Worm (Caenorhabditis elegans) whole organism, L2 larva: ENCODE results near the gene sra-8.

Source experiments
- C34F6.9 ChIP-seq: fragments of 150-350 bp; optimal IDR thresholded peaks from 2 replicates; lab custom pipeline; 2014; ENCODE audit warnings: missing biosample characterization, missing genetic modification characterization
- F13H6.1 ChIP-seq: sonication (generic microtip); optimal IDR thresholded peaks from 2 replicates; lab custom pipeline; 2016; ENCODE audit warnings: missing genetic modification characterization, missing compliant biosample characterization
- R02D3.7 ChIP-seq: fragments of 150-350 bp; optimal IDR thresholded peaks from 2 replicates; lab custom pipeline; 2014; ENCODE audit warnings: missing biosample characterization, missing genetic modification characterization
- Y55F3AM.14 ChIP-seq: fragments of 200-800 bp; sonication (Bioruptor generic); optimal IDR thresholded peaks from 2 replicates; lab custom pipeline; 2018; ENCODE audit warnings: mild to moderate bottlenecking, missing genetic modification characterization, missing compliant biosample characterization
- ZK546.5 ChIP-seq: sonication (generic microtip); optimal IDR thresholded peaks from 2 replicates; lab custom pipeline; 2017; ENCODE audit warnings: missing biosample characterization, missing genetic modification characterization
- alr-1 ChIP-seq: fragments of 150-350 bp; optimal IDR thresholded peaks from 2 replicates; lab custom pipeline; 2014; ENCODE audit warnings: missing biosample characterization, missing genetic modification characterization
- aly-2 ChIP-seq: fragments of 150-350 bp; optimal IDR thresholded peaks from 2 replicates; lab custom pipeline; 2014; ENCODE audit warnings: missing biosample characterization, missing genetic modification characterization
- ama-1 ChIP-seq: fragments of 150-350 bp; optimal IDR thresholded peaks from 2 replicates; lab custom pipeline; 2018; ENCODE audit warnings: inconsistent platforms
- blmp-1 ChIP-seq: sonication (generic microtip); optimal IDR thresholded peaks from 2 replicates; lab custom pipeline; 2017; ENCODE audit warnings: missing genetic modification characterization, mild to moderate bottlenecking, missing compliant biosample characterization, antibody characterized with exemption, moderate library complexity; ENCODE audit not compliant: insufficient read depth
- ceh-16 ChIP-seq: fragments of 150-350 bp; optimal IDR thresholded peaks from 2 replicates; lab custom pipeline; 2014; ENCODE audit warnings: missing biosample characterization, missing genetic modification characterization
- ceh-82 ChIP-seq: fragments of 150-350 bp; optimal IDR thresholded peaks from 2 replicates; lab custom pipeline; 2014; ENCODE audit warnings: missing biosample characterization, missing genetic modification characterization
- crh-2 ChIP-seq: sonication (generic microtip); optimal IDR thresholded peaks from 2 replicates; lab custom pipeline; 2017; ENCODE audit warnings: missing biosample characterization, missing genetic modification characterization
- dmd-4 ChIP-seq: sonication (generic microtip); optimal IDR thresholded peaks from 2 replicates; lab custom pipeline; 2017; ENCODE audit warnings: missing biosample characterization, missing genetic modification characterization
- egl-27 ChIP-seq: sonication (generic microtip); optimal IDR thresholded peaks from 3 replicates; lab custom pipeline; 2017; ENCODE audit warnings: missing biosample characterization, missing genetic modification reagents, missing genetic modification characterization
- elt-1 ChIP-seq: fragments of 150-350 bp; optimal IDR thresholded peaks from 2 replicates; lab custom pipeline; 2014; ENCODE audit warnings: missing biosample characterization, missing genetic modification characterization
- elt-3 ChIP-seq: sonication (generic microtip); optimal IDR thresholded peaks from 2 replicates; lab custom pipeline; 2017; ENCODE audit warnings: missing biosample characterization, missing genetic modification characterization
- fos-1 ChIP-seq: fragments of 150-350 bp; optimal IDR thresholded peaks from 2 replicates; lab custom pipeline; 2014; ENCODE audit warnings: missing biosample characterization, missing genetic modification characterization
- gmeb-1 ChIP-seq: fragments of 150-350 bp; optimal IDR thresholded peaks from 2 replicates; lab custom pipeline; 2014; ENCODE audit warnings: missing biosample characterization, missing genetic modification characterization
- lin-11 ChIP-seq: fragments of 150-350 bp; sonication (generic microtip); optimal IDR thresholded peaks from 2 replicates; lab custom pipeline; 2014; ENCODE audit warnings: missing biosample characterization, missing genetic modification characterization, inconsistent platforms, mixed read lengths
- lin-13 ChIP-seq: fragments of 150-350 bp; optimal IDR thresholded peaks from 2 replicates; lab custom pipeline; 2014; ENCODE audit warnings: missing biosample characterization, missing genetic modification reagents, missing genetic modification characterization
- lin-39 ChIP-seq: fragments of 150-350 bp; optimal IDR thresholded peaks from 2 replicates; lab custom pipeline; 2014; ENCODE audit warnings: missing biosample characterization, missing genetic modification reagents, missing genetic modification characterization
- lsy-2 ChIP-seq, 2 experiments: fragments of 150-350 bp in 1 of 2; sonication (generic microtip) in 1 of 2; optimal IDR thresholded peaks; 2 replicates each; lab custom pipeline; 2014 to 2017; ENCODE audit warnings: missing biosample characterization in 2 of 2, missing genetic modification characterization in 2 of 2
- mab-5 ChIP-seq: fragments of 150-350 bp; optimal IDR thresholded peaks from 2 replicates; lab custom pipeline; 2014; ENCODE audit warnings: missing biosample characterization, missing genetic modification characterization
- mbf-1 ChIP-seq: sonication (generic microtip); optimal IDR thresholded peaks from 2 replicates; lab custom pipeline; 2017; ENCODE audit warnings: missing biosample characterization, missing genetic modification characterization
- mdl-1 ChIP-seq, 2 experiments: fragments of 150-350 bp in 1 of 2; sonication (generic microtip) in 1 of 2; optimal IDR thresholded peaks; 2 replicates each; lab custom pipeline; 2017; ENCODE audit warnings: missing biosample characterization in 2 of 2, missing genetic modification characterization in 2 of 2
- nhr-10 ChIP-seq: sonication (generic microtip); optimal IDR thresholded peaks from 2 replicates; lab custom pipeline; 2017; ENCODE audit warnings: missing biosample characterization, missing genetic modification characterization
- nhr-11 ChIP-seq: fragments of 150-350 bp; optimal IDR thresholded peaks from 2 replicates; lab custom pipeline; 2014; ENCODE audit warnings: missing biosample characterization, missing genetic modification characterization
- nhr-12 ChIP-seq: fragments of 150-350 bp; optimal IDR thresholded peaks from 2 replicates; lab custom pipeline; 2014; ENCODE audit warnings: missing biosample characterization, missing genetic modification characterization
- nhr-129 ChIP-seq: fragments of 150-350 bp; optimal IDR thresholded peaks from 2 replicates; lab custom pipeline; 2014; ENCODE audit warnings: missing biosample characterization, missing genetic modification characterization
- nhr-21 ChIP-seq: fragments of 150-350 bp; optimal IDR thresholded peaks from 2 replicates; lab custom pipeline; 2014; ENCODE audit warnings: missing biosample characterization, missing genetic modification characterization
- nhr-23 ChIP-seq: fragments of 150-350 bp; optimal IDR thresholded peaks from 2 replicates; lab custom pipeline; 2014; ENCODE audit warnings: missing biosample characterization, missing genetic modification reagents, missing genetic modification characterization
- nhr-237 ChIP-seq: fragments of 150-350 bp; optimal IDR thresholded peaks from 2 replicates; lab custom pipeline; 2014; ENCODE audit warnings: missing biosample characterization, missing genetic modification characterization
- nhr-25 ChIP-seq: fragments of 150-350 bp; sonication (generic microtip); optimal IDR thresholded peaks from 3 replicates; lab custom pipeline; 2014; ENCODE audit warnings: missing biosample characterization, missing genetic modification characterization
- nhr-6 ChIP-seq: fragments of 150-350 bp; optimal IDR thresholded peaks from 2 replicates; lab custom pipeline; 2014; ENCODE audit warnings: missing biosample characterization, missing genetic modification characterization
- nhr-77 ChIP-seq: fragments of 150-350 bp; optimal IDR thresholded peaks from 2 replicates; lab custom pipeline; 2014; ENCODE audit warnings: missing biosample characterization, missing genetic modification characterization
- peb-1 ChIP-seq: fragments of 150-350 bp; optimal IDR thresholded peaks from 2 replicates; lab custom pipeline; 2014; ENCODE audit warnings: missing biosample characterization, missing genetic modification characterization
- sem-4 ChIP-seq: fragments of 150-350 bp; optimal IDR thresholded peaks from 2 replicates; lab custom pipeline; 2014; ENCODE audit warnings: missing biosample characterization, missing genetic modification reagents, missing genetic modification characterization
- skn-1 ChIP-seq: sonication (generic microtip); optimal IDR thresholded peaks from 2 replicates; lab custom pipeline; 2017; ENCODE audit warnings: missing biosample characterization, missing genetic modification characterization
- sma-3 ChIP-seq: sonication (generic microtip); optimal IDR thresholded peaks from 2 replicates; lab custom pipeline; 2016; ENCODE audit warnings: missing genetic modification reagents, missing genetic modification characterization, missing compliant biosample characterization
- sma-9 ChIP-seq, 2 experiments: fragments of 150-350 bp in 1 of 2; sonication (generic microtip) in 1 of 2; optimal IDR thresholded peaks; 2 replicates each; lab custom pipeline; 2014 to 2016; ENCODE audit warnings: missing genetic modification characterization in 2 of 2, mild to moderate bottlenecking in 1 of 2, missing biosample characterization in 1 of 2, missing compliant biosample characterization in 1 of 2, missing genetic modification reagents in 1 of 2, moderate library complexity in 1 of 2
- snpc-4 ChIP-seq: fragments of 150-350 bp; optimal IDR thresholded peaks from 2 replicates; lab custom pipeline; 2014; ENCODE audit warnings: missing biosample characterization, missing genetic modification characterization
- unc-39 ChIP-seq: fragments of 150-350 bp; optimal IDR thresholded peaks from 2 replicates; lab custom pipeline; 2014; ENCODE audit warnings: missing biosample characterization, missing genetic modification characterization
- unc-55 ChIP-seq: fragments of 150-350 bp; sonication (generic microtip); optimal IDR thresholded peaks from 3 replicates; lab custom pipeline; 2014; ENCODE audit warnings: missing biosample characterization, missing genetic modification reagents, missing genetic modification characterization
- unc-62 ChIP-seq: fragments of 150-350 bp; optimal IDR thresholded peaks from 2 replicates; lab custom pipeline; 2014; ENCODE audit warnings: missing biosample characterization, missing genetic modification reagents, missing genetic modification characterization
- zag-1 ChIP-seq: fragments of 150-350 bp; optimal IDR thresholded peaks from 2 replicates; lab custom pipeline; 2014; ENCODE audit warnings: missing biosample characterization, missing genetic modification characterization
- ztf-1 ChIP-seq: fragments of 200-800 bp; sonication (Bioruptor generic); conservative IDR thresholded peaks from 2 replicates; pipeline ENCODE4 v1.3.6; 2022; ENCODE audit warnings: missing genetic modification characterization, missing compliant biosample characterization
- ztf-11 ChIP-seq: sonication (generic microtip); optimal IDR thresholded peaks from 2 replicates; lab custom pipeline; 2017; ENCODE audit warnings: missing biosample characterization, missing genetic modification characterization
- ztf-4 ChIP-seq: fragments of 150-350 bp; optimal IDR thresholded peaks from 2 replicates; lab custom pipeline; 2014; ENCODE audit warnings: missing biosample characterization, missing genetic modification characterization

The sra-8 gene

DNA sequence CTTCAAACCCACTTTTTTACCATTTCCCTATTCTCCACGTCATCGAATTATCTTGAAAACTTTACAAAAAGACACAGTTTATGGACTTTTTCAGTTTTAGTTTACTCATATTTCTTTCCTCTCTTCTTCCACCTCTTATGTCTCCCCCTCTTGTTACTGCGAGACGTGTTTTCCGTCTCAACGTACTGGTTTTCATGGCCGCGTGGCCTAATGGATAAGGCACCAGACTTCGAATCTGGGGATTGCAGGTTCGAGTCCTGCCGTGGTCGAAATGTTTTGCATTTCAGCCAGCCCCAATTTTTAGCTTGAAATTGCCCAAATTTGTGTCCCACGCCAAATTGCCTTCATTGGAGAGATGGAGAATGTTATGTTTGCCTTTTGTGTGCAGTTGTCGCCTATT is 28.5 kb downstream of the sra-8 start:
- TF ChIP-seq ztf-11 (no peak), mbf-1 (no peak), nhr-6 (tag; lab: Kevin White, UChicago) (no peak), gmeb-1 (peak; percentile 32), R02D3.7 (tag; lab: Kevin White, UChicago) (no peak), ZK546.5 (no peak), crh-2 (peak; percentile 40), alr-1 (no peak), F13H6.1 (tag; lab: Kevin White, UChicago) (peak; percentile 22), lin-39 (tag; lab: Kevin White, UChicago) (no peak), nhr-23 (no peak), nhr-237 (no peak), ztf-4 (no peak), mdl-1 (tag; optimal IDR thresholded peaks at IDR 0.05; lab: Kevin White, UChicago) (no peak), unc-62 (no peak), sem-4 (tag; lab: Kevin White, UChicago) (no peak), nhr-12 (tag; lab: Kevin White, UChicago) (no peak), nhr-10 (tag; lab: Kevin White, UChicago) (no peak), nhr-11 (tag; lab: Kevin White, UChicago) (peak; percentile 26), lsy-2 (tag; optimal IDR thresholded peaks at IDR 0.05; lab: Kevin White, UChicago) (peak; percentile 40 to 44), elt-1 (tag; lab: Kevin White, UChicago) (no peak), nhr-21 (tag; lab: Kevin White, UChicago) (peak; percentile 18), ama-1 (lab: Kevin White, UChicago) (no peak), egl-27 (tag; lab: Kevin White, UChicago) (peak; percentile 51), blmp-1 (tag; lab: Kevin White, UChicago) (no peak), ceh-16 (tag; lab: Kevin White, UChicago) (no peak), ceh-82 (tag; lab: Kevin White, UChicago) (no peak), snpc-4 (tag; lab: Kevin White, UChicago) (no peak), sma-3 (GFP tag; lab: Kevin White, UChicago) (peak; percentile 46), dmd-4 (tag; lab: Kevin White, UChicago) (no peak), ztf-1 (GFP tag; lab: Robert Waterston, UW) (no peak), C34F6.9 (no peak), nhr-77 (tag; lab: Kevin White, UChicago) (no peak), sma-9 (GFP tag; optimal IDR thresholded peaks at IDR 0.05; lab: Kevin White, UChicago) (peak; percentile 58), sma-9 (tag; optimal IDR thresholded peaks at IDR 0.05; lab: Kevin White, UChicago) (no peak), peb-1 (tag; lab: Kevin White, UChicago) (no peak), skn-1 (tag; lab: Kevin White, UChicago) (no peak), lin-13 (GFP tag; lab: Kevin White, UChicago) (peak; percentile 17), mab-5 (no peak), nhr-25 (tag; lab: Kevin White, UChicago) (peak; percentile 58), unc-55 (GFP tag; lab: Kevin White, UChicago) (peak; percentile 37), lin-11 (peak; percentile 25), Y55F3AM.14 (GFP tag; lab: Kevin White, UChicago) (no peak), nhr-129 (tag; lab: Kevin White, UChicago) (peak; percentile 68), aly-2 (tag; lab: Kevin White, UChicago) (no peak), unc-39 (tag; lab: Kevin White, UChicago) (no peak), fos-1 (tag; lab: Kevin White, UChicago) (peak; percentile 22), zag-1 (tag; lab: Kevin White, UChicago) (peak; percentile 10), elt-3 (tag; lab: Kevin White, UChicago) (no peak)
